Worm (Caenorhabditis elegans) whole organism, mixed stage, embryonic: ENCODE results near the gene popl-1.

ENCODE experiments used
- M03D4.4 ChIP-seq: sonication (generic microtip); optimal IDR thresholded peaks from 2 replicates; lab custom pipeline; 2017; ENCODE audit warnings: mild to moderate bottlenecking, missing genetic modification characterization, missing compliant biosample characterization
- bed-3 ChIP-seq: fragments of 200-800 bp; sonication (Bioruptor generic); optimal IDR thresholded peaks from 3 replicates; lab custom pipeline; 2018; ENCODE audit warnings: mild to moderate bottlenecking, missing genetic modification characterization, moderate library complexity, missing compliant biosample characterization
- blmp-1 ChIP-seq: fragments of 150-350 bp; optimal IDR thresholded peaks from 2 replicates; lab custom pipeline; 2014; ENCODE audit warnings: missing biosample characterization, missing genetic modification characterization
- ceh-39 ChIP-seq: fragments of 150-350 bp; optimal IDR thresholded peaks from 2 replicates; lab custom pipeline; 2014; ENCODE audit warnings: missing biosample characterization, missing genetic modification characterization
- ceh-43 ChIP-seq: fragments of 200-800 bp; sonication (Bioruptor generic); optimal IDR thresholded peaks from 2 replicates; lab custom pipeline; 2018; ENCODE audit warnings: mild to moderate bottlenecking, missing genetic modification characterization, moderate library complexity, missing compliant biosample characterization
- ceh-83 ChIP-seq: fragments of 200-800 bp; sonication (Bioruptor generic); optimal IDR thresholded peaks from 2 replicates; lab custom pipeline; 2018; ENCODE audit warnings: mild to moderate bottlenecking, missing genetic modification characterization, missing compliant biosample characterization
- ces-1 ChIP-seq: fragments of 150-350 bp; optimal IDR thresholded peaks from 2 replicates; lab custom pipeline; 2014; ENCODE audit warnings: missing biosample characterization, missing genetic modification reagents, missing genetic modification characterization
- cnd-1 ChIP-seq: fragments of 200-800 bp; sonication (Bioruptor generic); optimal IDR thresholded peaks from 2 replicates; lab custom pipeline; 2018; ENCODE audit warnings: mild to moderate bottlenecking, missing genetic modification characterization, missing compliant biosample characterization
- drap-1 ChIP-seq: fragments of 200-800 bp; sonication (Bioruptor generic); optimal IDR thresholded peaks from 3 replicates; lab custom pipeline; 2018; ENCODE audit warnings: mild to moderate bottlenecking, missing genetic modification characterization, missing compliant biosample characterization
- elt-3 ChIP-seq: fragments of 150-350 bp; optimal IDR thresholded peaks from 2 replicates; lab custom pipeline; 2014; ENCODE audit warnings: missing biosample characterization, missing genetic modification characterization
- flh-1 ChIP-seq: fragments of 200-800 bp; sonication (Bioruptor generic); optimal IDR thresholded peaks from 2 replicates; lab custom pipeline; 2018; ENCODE audit warnings: mild to moderate bottlenecking, missing genetic modification characterization, moderate library complexity, missing compliant biosample characterization
- ham-2 ChIP-seq: fragments of 200-800 bp; sonication (Bioruptor generic); optimal IDR thresholded peaks from 2 replicates; lab custom pipeline; 2018; ENCODE audit warnings: mild to moderate bottlenecking, missing genetic modification characterization, missing compliant biosample characterization
- hlh-1 ChIP-seq: fragments of 150-350 bp; optimal IDR thresholded peaks from 2 replicates; lab custom pipeline; 2014; ENCODE audit warnings: missing biosample characterization, missing genetic modification reagents, missing genetic modification characterization
- lin-13 ChIP-seq: fragments of 150-350 bp; optimal IDR thresholded peaks from 2 replicates; lab custom pipeline; 2014; ENCODE audit warnings: missing biosample characterization, missing genetic modification characterization
- lin-32 ChIP-seq: fragments of 200-800 bp; sonication (Bioruptor generic); optimal IDR thresholded peaks from 2 replicates; lab custom pipeline; 2018; ENCODE audit warnings: mild to moderate bottlenecking, missing genetic modification characterization, missing compliant biosample characterization
- lsy-2 ChIP-seq: fragments of 150-350 bp; optimal IDR thresholded peaks from 2 replicates; lab custom pipeline; 2014; ENCODE audit warnings: missing biosample characterization, missing genetic modification characterization
- mab-5 ChIP-seq: fragments of 150-350 bp; optimal IDR thresholded peaks from 2 replicates; lab custom pipeline; 2014; ENCODE audit warnings: missing biosample characterization, missing genetic modification characterization
- mep-1 ChIP-seq: fragments of 150-350 bp; optimal IDR thresholded peaks from 2 replicates; lab custom pipeline; 2017; ENCODE audit warnings: missing biosample characterization, missing genetic modification reagents, missing genetic modification characterization, inconsistent platforms
- mls-2 ChIP-seq: sonication (generic microtip); optimal IDR thresholded peaks from 2 replicates; lab custom pipeline; 2016; ENCODE audit warnings: mild to moderate bottlenecking, missing genetic modification characterization, moderate library complexity, missing compliant biosample characterization
- nhr-12 ChIP-seq: fragments of 150-350 bp; optimal IDR thresholded peaks from 2 replicates; lab custom pipeline; 2014; ENCODE audit warnings: missing biosample characterization, missing genetic modification characterization
- nhr-2 ChIP-seq: fragments of 150-350 bp; optimal IDR thresholded peaks from 2 replicates; lab custom pipeline; 2014; ENCODE audit warnings: missing biosample characterization, missing genetic modification characterization
- nhr-237 ChIP-seq: fragments of 150-350 bp; optimal IDR thresholded peaks from 2 replicates; lab custom pipeline; 2014; ENCODE audit warnings: missing biosample characterization, missing genetic modification characterization
- nhr-28 ChIP-seq: fragments of 150-350 bp; optimal IDR thresholded peaks from 2 replicates; lab custom pipeline; 2014; ENCODE audit warnings: missing biosample characterization, missing genetic modification characterization
- nhr-76 ChIP-seq: sonication (generic microtip); optimal IDR thresholded peaks from 2 replicates; lab custom pipeline; 2017; ENCODE audit warnings: missing biosample characterization, missing genetic modification characterization
- pha-4 ChIP-seq: fragments of 150-350 bp; optimal IDR thresholded peaks from 2 replicates; lab custom pipeline; 2018; ENCODE audit warnings: missing biosample characterization, missing genetic modification reagents, missing genetic modification characterization
- sem-2 ChIP-seq: fragments of 200-800 bp; sonication (Bioruptor generic); optimal IDR thresholded peaks from 2 replicates; lab custom pipeline; 2018; ENCODE audit warnings: mild to moderate bottlenecking, missing genetic modification characterization, missing compliant biosample characterization
- snpc-4 ChIP-seq: fragments of 150-350 bp; optimal IDR thresholded peaks from 2 replicates; lab custom pipeline; 2014; ENCODE audit warnings: missing biosample characterization, missing genetic modification characterization
- sptf-1 ChIP-seq: sonication (generic microtip); optimal IDR thresholded peaks from 2 replicates; lab custom pipeline; 2017; ENCODE audit warnings: mild to moderate bottlenecking, missing genetic modification characterization, moderate library complexity, missing compliant biosample characterization
- tbx-8 ChIP-seq: fragments of 200-800 bp; sonication (Bioruptor generic); optimal IDR thresholded peaks from 2 replicates; lab custom pipeline; 2018; ENCODE audit warnings: mild to moderate bottlenecking, missing genetic modification characterization, moderate library complexity, missing compliant biosample characterization
- unc-120 ChIP-seq: sonication (generic microtip); optimal IDR thresholded peaks from 2 replicates; lab custom pipeline; 2017; ENCODE audit warnings: missing genetic modification characterization, missing compliant biosample characterization; ENCODE audit not compliant: poor library complexity, severe bottlenecking
- unc-39 ChIP-seq: fragments of 150-350 bp; optimal IDR thresholded peaks from 2 replicates; lab custom pipeline; 2014; ENCODE audit warnings: missing biosample characterization, missing genetic modification characterization
- unc-62 ChIP-seq: fragments of 150-350 bp; optimal IDR thresholded peaks from 2 replicates; lab custom pipeline; 2014; ENCODE audit warnings: missing biosample characterization, missing genetic modification reagents, missing genetic modification characterization
- zip-8 ChIP-seq: fragments of 150-350 bp; optimal IDR thresholded peaks from 2 replicates; lab custom pipeline; 2014; ENCODE audit warnings: missing biosample characterization, missing genetic modification characterization
- ztf-11 ChIP-seq: fragments of 150-350 bp; optimal IDR thresholded peaks from 2 replicates; lab custom pipeline; 2014; ENCODE audit warnings: missing biosample characterization, missing genetic modification characterization

Gene popl-1

DNA sequence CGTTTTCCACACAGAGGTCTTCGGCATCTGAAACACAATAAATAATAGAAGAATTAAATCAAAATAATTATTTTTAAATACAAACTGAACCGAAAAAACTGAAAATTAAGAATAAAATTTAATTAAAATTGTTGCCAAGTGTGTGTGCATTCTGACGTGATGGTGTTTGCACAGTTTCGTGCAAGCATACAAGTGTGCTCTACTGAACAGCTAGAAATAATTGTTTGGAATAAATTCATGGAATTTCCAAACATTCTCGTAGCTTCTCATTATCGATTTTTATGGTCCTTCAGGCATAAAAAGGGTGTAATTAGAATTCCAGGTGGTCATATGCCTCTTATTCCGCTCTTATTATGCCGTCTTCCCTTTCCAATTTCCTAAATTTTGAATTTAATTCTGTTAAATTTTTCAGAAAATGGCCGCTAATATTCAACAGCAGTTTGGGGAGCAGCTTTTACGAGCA lies 1.1 kb upstream of the popl-1 start, which contains the start of the genes mrps-17 and txdc-9:
Gene mrps-17, minus strand, starts transcription at position 33 of the 463 bp plus-strand sequence.
Gene txdc-9, plus strand, starts transcription at position 413 of the 463 bp plus-strand sequence.
- peak; percentile 75 for TF ChIP-seq mep-1
- TF ChIP-seq lin-13 (tag; lab: Kevin White, UChicago), result peak; percentile 48
- peak; percentile 30 for TF ChIP-seq hlh-1 (tag; lab: Kevin White, UChicago)
- TF ChIP-seq unc-120 (tag; lab: Kevin White, UChicago), result no peak
- TF ChIP-seq flh-1 (GFP tag; lab: Kevin White, UChicago), result no peak
- no peak for TF ChIP-seq snpc-4 (tag; lab: Kevin White, UChicago)
- peak; percentile 99 for TF ChIP-seq ces-1 (GFP tag; lab: Kevin White, UChicago)
- no peak for TF ChIP-seq ztf-11 (tag; lab: Kevin White, UChicago)
- TF ChIP-seq ceh-43, result peak; percentile 80
- peak; percentile 86 for TF ChIP-seq pha-4 (tag; lab: Kevin White, UChicago)
- peak; percentile 55 for TF ChIP-seq sptf-1 (tag; lab: Kevin White, UChicago)
- peak; percentile 70 for TF ChIP-seq ham-2 (GFP tag; lab: Kevin White, UChicago)
- TF ChIP-seq lsy-2 (tag; lab: Kevin White, UChicago), result peak; percentile 81

- no peak for TF ChIP-seq nhr-237 (tag; lab: Kevin White, UChicago)
- no peak for TF ChIP-seq drap-1 (GFP tag; lab: Kevin White, UChicago)
- TF ChIP-seq mep-1, result no peak
- TF ChIP-seq pha-4 (tag; lab: Kevin White, UChicago), result no peak
- TF ChIP-seq mab-5, result no peak
- TF ChIP-seq ceh-83 (GFP tag; lab: Kevin White, UChicago), result no peak
- no peak for TF ChIP-seq ham-2 (GFP tag; lab: Kevin White, UChicago)
- TF ChIP-seq hlh-1 (tag; lab: Kevin White, UChicago), result no peak
- no peak for TF ChIP-seq nhr-76 (tag; lab: Kevin White, UChicago)
- no peak for TF ChIP-seq elt-3 (tag; lab: Kevin White, UChicago)
- TF ChIP-seq flh-1 (GFP tag; lab: Kevin White, UChicago), result no peak
- TF ChIP-seq ztf-11 (tag; lab: Kevin White, UChicago), result no peak
- TF ChIP-seq blmp-1 (tag; lab: Kevin White, UChicago), result no peak
- TF ChIP-seq ceh-39 (tag; lab: Kevin White, UChicago), result no peak
- no peak for TF ChIP-seq snpc-4 (tag; lab: Kevin White, UChicago)
- TF ChIP-seq zip-8, result no peak
- no peak for TF ChIP-seq lin-13 (tag; lab: Kevin White, UChicago)
- no peak for TF ChIP-seq lsy-2 (tag; lab: Kevin White, UChicago)
- TF ChIP-seq unc-120 (tag; lab: Kevin White, UChicago), result no peak
Observed at ce11 chrIII:6427205-6427604, 3.5 kb downstream of the popl-1 start, which contains the start of gene C05D11.8. Gene C05D11.8, minus strand, starts transcription at chrIII:6427305.

ce11 chrIII:6422721-6423120 lies 8.0 kb downstream of the popl-1 start:
- TF ChIP-seq nhr-12 (tag; lab: Kevin White, UChicago), result no peak
- no peak for TF ChIP-seq ces-1 (GFP tag; lab: Kevin White, UChicago)
- TF ChIP-seq ceh-43, result no peak
- no peak for TF ChIP-seq snpc-4 (tag; lab: Kevin White, UChicago)
- no peak for TF ChIP-seq nhr-237 (tag; lab: Kevin White, UChicago)
- TF ChIP-seq pha-4 (tag; lab: Kevin White, UChicago), result no peak
- no peak for TF ChIP-seq sptf-1 (tag; lab: Kevin White, UChicago)

DNA sequence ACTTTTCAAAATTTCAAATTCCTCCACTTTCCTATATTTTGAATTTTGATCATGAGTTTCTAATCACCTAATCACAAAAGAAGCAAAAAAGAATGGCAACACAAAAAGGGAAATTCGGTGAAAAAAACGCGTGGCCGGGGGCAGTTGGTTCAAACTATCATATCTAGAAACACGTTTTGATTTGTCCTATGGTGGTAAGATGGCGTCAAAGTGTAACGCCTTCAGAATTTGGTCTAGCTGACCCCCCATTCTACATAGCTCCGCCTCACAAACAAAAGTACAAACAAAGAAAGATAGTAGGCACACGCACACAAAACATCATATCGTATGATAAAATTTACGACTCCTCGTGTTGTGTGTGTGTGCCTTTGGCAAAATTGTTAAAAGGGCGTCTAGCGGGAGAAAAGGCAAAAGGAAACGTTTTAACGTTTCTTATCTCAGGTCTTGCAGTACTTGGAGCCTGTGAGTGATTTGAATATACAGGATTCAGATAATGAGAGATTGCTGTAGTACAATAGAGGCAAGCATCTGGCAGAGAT lies 8.7 kb downstream of the popl-1 start:
- no peak for TF ChIP-seq ceh-39 (tag; lab: Kevin White, UChicago)
- no peak for TF ChIP-seq ces-1 (GFP tag; lab: Kevin White, UChicago)
- TF ChIP-seq nhr-2 (tag; lab: Kevin White, UChicago), result no peak

DNA sequence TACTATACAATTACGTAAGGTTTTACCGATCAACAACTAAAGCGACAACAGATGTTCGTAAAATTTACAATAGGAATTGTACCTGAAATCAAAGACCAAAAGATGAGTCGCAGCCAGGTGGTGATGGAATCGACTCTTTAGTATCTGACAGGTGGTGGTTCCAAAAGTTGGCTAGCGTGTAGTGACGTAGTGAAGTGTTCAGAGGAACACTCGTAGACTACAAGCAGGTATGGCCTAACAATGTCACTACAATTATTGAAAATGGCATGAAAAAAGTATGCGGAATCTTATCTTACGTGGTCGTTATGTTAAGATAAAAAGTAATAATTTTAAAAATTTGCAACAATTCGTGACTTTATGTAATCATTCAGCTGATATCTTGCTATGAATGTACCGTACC lies 9.3 kb downstream of the popl-1 start:
- TF ChIP-seq nhr-12 (tag; lab: Kevin White, UChicago), result peak; percentile 52
- no peak for TF ChIP-seq lin-32
- TF ChIP-seq unc-39 (tag; lab: Kevin White, UChicago), result no peak

DNA sequence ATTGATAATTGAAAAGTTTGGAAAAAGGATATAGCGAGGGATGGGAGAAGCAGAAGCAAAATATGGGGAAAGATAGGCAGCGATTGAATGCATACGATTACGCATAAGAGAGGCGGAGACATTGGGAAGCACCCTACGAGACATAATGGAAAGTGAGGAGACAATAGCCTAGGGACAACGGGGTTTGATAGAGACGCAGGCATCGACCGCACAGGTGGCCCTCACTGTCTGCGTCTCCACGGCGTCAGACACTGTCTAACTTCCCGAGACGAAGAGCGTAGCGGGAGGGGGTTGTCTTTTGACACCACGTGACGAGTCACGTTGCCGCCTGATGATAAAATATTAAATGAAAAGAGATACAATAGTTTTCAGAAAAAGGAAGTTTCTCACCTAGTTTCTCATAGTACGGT lies 9.7 kb downstream of the popl-1 start:
- TF ChIP-seq cnd-1 (tag; lab: Kevin White, UChicago) (peak; percentile 61), mep-1 (peak; percentile 18), ceh-39 (tag; lab: Kevin White, UChicago) (no peak), unc-120 (tag; lab: Kevin White, UChicago) (peak; percentile 45), lin-13 (tag; lab: Kevin White, UChicago) (no peak), ces-1 (GFP tag; lab: Kevin White, UChicago) (peak; percentile 75), bed-3 (GFP tag; lab: Kevin White, UChicago) (no peak), ham-2 (GFP tag; lab: Kevin White, UChicago) (peak; percentile 93), zip-8 (no peak), snpc-4 (tag; lab: Kevin White, UChicago) (no peak), hlh-1 (tag; lab: Kevin White, UChicago) (peak; percentile 71), drap-1 (GFP tag; lab: Kevin White, UChicago) (no peak), unc-62 (GFP tag; lab: Kevin White, UChicago) (peak; percentile 17), ceh-43 (no peak), nhr-12 (tag; lab: Kevin White, UChicago) (no peak), sem-2 (GFP tag; lab: Kevin White, UChicago) (no peak), nhr-28 (tag; lab: Kevin White, UChicago) (no peak), pha-4 (tag; lab: Kevin White, UChicago) (peak; percentile 82), lsy-2 (tag; lab: Kevin White, UChicago) (peak; percentile 37), mls-2 (tag; lab: Kevin White, UChicago) (no peak), ztf-11 (tag; lab: Kevin White, UChicago) (no peak), elt-3 (tag; lab: Kevin White, UChicago) (no peak), M03D4.4 (tag; lab: Kevin White, UChicago) (no peak), blmp-1 (tag; lab: Kevin White, UChicago) (no peak), tbx-8 (GFP tag; lab: Kevin White, UChicago) (no peak), unc-39 (tag; lab: Kevin White, UChicago) (no peak)
